Worm (Caenorhabditis elegans): Measurements from ENCODE around the gene F59A6.13.

The F59A6.13 gene

DNA sequence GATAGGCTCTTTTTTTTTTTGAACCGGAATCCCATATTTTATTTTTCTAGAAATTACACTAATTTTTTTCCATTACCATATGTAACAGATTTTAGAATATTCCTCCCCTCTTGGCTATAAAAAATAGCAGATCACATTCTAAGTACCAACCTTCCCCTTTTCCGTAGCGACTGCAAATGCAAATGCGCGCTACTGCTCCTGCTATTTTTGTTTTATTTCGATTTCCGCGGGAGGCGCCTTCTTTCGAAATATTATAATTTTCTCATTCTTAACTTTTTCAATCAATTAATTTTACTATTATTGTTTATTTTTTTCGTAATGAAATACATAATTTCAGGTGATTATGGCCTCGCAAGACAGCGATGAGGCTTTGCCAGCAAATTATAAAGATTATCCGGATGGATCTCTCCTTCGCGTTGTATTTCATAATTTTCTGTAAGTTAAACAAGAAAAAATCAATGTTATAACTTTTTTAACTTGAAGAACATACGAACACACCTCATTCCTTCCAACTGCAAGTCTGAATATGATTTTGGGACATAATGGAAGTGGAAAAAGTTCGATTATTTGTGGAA lies 39.3 kb downstream of the F59A6.13 start, which contains the start of gene smc-5 (continued):
- TF ChIP-seq akir-1 (GFP tag; optimal IDR thresholded peaks at IDR 0.05) (no peak), zfh-2 (GFP tag; conservative IDR thresholded peaks at IDR 0.05) (no peak), ztf-18 (tag; optimal IDR thresholded peaks at IDR 0.05) (peak; percentile 16), madf-6 (GFP tag; IDR thresholded peaks at IDR 0.05) (peak; percentile 89), die-1 (tag; optimal IDR thresholded peaks at IDR 0.05) (peak; percentile 7), ztf-25 (GFP tag; IDR thresholded peaks at IDR 0.05) (no peak), attf-3 (GFP tag; conservative IDR thresholded peaks at IDR 0.05) (0 out of 2 replicates have a peak, but pooled peaks have one; percentile 31), nhr-120 (GFP tag; IDR thresholded peaks at IDR 0.05) (no peak), ztf-26 (tag; optimal IDR thresholded peaks at IDR 0.05) (no peak), ztf-22 (GFP tag; optimal IDR thresholded peaks at IDR 0.05) (no peak), ceh-27 (GFP tag; optimal IDR thresholded peaks at IDR 0.05) (peak; percentile 54), efl-1 (GFP tag; optimal IDR thresholded peaks at IDR 0.05) (peak; percentile 94), attf-5 (GFP tag; optimal IDR thresholded peaks at IDR 0.05) (peak; percentile 79), snpc-1.3 (tag; optimal IDR thresholded peaks at IDR 0.05; ENCODE audit: insufficient read depth) (peak; percentile 28), F33H1.4 (GFP tag; IDR thresholded peaks at IDR 0.05) (peak; percentile 68), Y53G8AR.9 (GFP tag; conservative IDR thresholded peaks at IDR 0.05) (no peak), egrh-3 (GFP tag; IDR thresholded peaks at IDR 0.05) (no peak; the same call in 1 of the 2 replicates)

DNA sequence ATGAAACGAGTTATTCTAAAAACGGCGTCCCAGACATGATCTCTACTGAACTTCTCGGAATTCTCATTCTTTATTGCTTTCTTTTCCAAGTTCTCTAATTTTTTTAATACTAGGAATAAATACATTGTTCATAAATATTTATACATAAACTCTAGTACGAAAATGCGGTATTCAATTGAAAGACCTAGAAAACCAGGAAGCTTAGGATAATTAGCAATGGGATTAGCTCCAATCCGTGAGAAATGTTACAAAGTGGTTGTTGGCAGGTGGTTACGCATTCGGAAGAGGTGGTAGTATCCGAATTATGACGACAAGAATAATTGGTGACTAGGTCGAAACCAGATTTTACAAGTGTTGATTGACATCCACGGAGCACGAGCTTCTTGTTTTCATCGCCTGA lies 44.4 kb downstream of the F59A6.13 start:
- TF ChIP-seq sea-2 (GFP tag; IDR thresholded peaks at IDR 0.05) (no peak), egl-18 (GFP tag; IDR thresholded peaks at IDR 0.05) (no peak), ztf-25 (GFP tag; IDR thresholded peaks at IDR 0.05) (no peak), cebp-2 (GFP tag; IDR thresholded peaks at IDR 0.05) (no peak), B0261.1 (tag; optimal IDR thresholded peaks at IDR 0.05) (no peak), lin-54 (GFP tag; optimal IDR thresholded peaks at IDR 0.05) (no peak), ceh-58 (GFP tag; IDR thresholded peaks at IDR 0.05) (no peak)

DNA sequence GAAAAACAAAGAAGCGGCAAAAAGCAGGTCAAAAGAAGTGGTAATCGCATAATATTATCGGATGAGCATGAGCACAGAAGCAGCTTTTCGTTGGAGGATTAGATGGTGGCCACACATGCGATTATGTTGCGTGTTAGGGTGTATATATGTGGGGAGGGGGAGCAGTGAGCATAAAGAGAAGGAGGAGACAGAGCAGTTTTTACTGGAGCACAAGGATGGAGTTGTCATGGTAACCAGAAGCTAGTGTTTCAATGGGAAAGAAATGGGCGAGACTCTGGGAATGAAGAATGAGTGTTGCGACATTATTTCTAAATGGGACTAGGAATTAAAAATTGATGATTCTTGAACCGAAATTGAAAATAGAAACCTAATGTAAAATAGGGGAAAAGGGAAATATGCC lies 45.3 kb downstream of the F59A6.13 start, which contains the start of gene C27A2.8:
Gene C27A2.8 (minus strand): TSS at position 117 of the 400 bp plus-strand sequence.
- TF ChIP-seq pha-4 (tag; optimal IDR thresholded peaks at IDR 0.05) (no peak), nfyb-1 (GFP tag; IDR thresholded peaks at IDR 0.05) (no peak), zim-3 (tag; optimal IDR thresholded peaks at IDR 0.05) (no peak), nfya-2 (GFP tag; IDR thresholded peaks at IDR 0.05) (no peak), cebp-1 (GFP tag; IDR thresholded peaks at IDR 0.05) (no peak), cebp-1 (tag; optimal IDR thresholded peaks at IDR 0.05) (no peak), sdz-38 (tag; optimal IDR thresholded peaks at IDR 0.05) (no peak)

- TF ChIP-seq somi-1 (GFP tag; optimal IDR thresholded peaks at IDR 0.05) = no peak
- no peak for TF ChIP-seq nhr-90 (tag; optimal IDR thresholded peaks at IDR 0.05)
- no peak for TF ChIP-seq ztf-26 (tag; optimal IDR thresholded peaks at IDR 0.05)
- TF ChIP-seq unc-130 (GFP tag; optimal IDR thresholded peaks at IDR 0.05) = no peak
- no peak for TF ChIP-seq hmg-20 (GFP tag; IDR thresholded peaks at IDR 0.05)
- no peak for TF ChIP-seq sea-2 (GFP tag; IDR thresholded peaks at IDR 0.05)
- no peak for TF ChIP-seq lag-1 (GFP tag; IDR thresholded peaks at IDR 0.05)
- no peak for TF ChIP-seq athp-1 (tag; optimal IDR thresholded peaks at IDR 0.05)
- TF ChIP-seq pbrm-1 (GFP tag; IDR thresholded peaks at IDR 0.05) = no peak
- TF ChIP-seq lir-1 (GFP tag; conservative IDR thresholded peaks at IDR 0.05) = no peak
- TF ChIP-seq atf-7 (tag; optimal IDR thresholded peaks at IDR 0.05) = no peak
Observed at ce11 chrII:5069525-5069924, 46.9 kb downstream of the F59A6.13 start, which contains the start of gene idpb-2. TSS of gene idpb-2 (minus strand) at chrII:5069625.
